Fruit fly (Drosophila melanogaster) whole organism, prepupa: ENCODE measurements around the gene drm.

ENCODE experiments used
- Blimp-1 ChIP-seq: fragments of 200-800 bp; sonication (Bioruptor generic); optimal IDR thresholded peaks from 3 replicates; lab custom pipeline; 2017; ENCODE audit warnings: missing biosample characterization, missing genetic modification characterization, mild to moderate bottlenecking, moderate library complexity, missing genetic modification reagents
- CG10631 ChIP-seq: fragments of 200-800 bp; sonication (Bioruptor generic); optimal IDR thresholded peaks from 2 replicates; lab custom pipeline; 2016; ENCODE audit warnings: missing biosample characterization, missing genetic modification characterization
- CG11294 ChIP-seq: fragments of 200-800 bp; sonication (Bioruptor generic); IDR thresholded peaks from 2 replicates; pipeline ENCODE4 v1.3.6; 2022; ENCODE audit warnings: missing biosample characterization, missing genetic modification characterization
- CG11762 ChIP-seq: fragments of 200-800 bp; sonication (Bioruptor generic); optimal IDR thresholded peaks from 3 replicates; lab custom pipeline; 2016; ENCODE audit warnings: missing biosample characterization, missing genetic modification characterization; ENCODE audit not compliant: insufficient read depth
- CG11902 ChIP-seq: fragments of 200-800 bp; sonication (Bioruptor generic); optimal IDR thresholded peaks from 3 replicates; lab custom pipeline; 2016; ENCODE audit warnings: missing biosample characterization, missing genetic modification characterization
- CG15336 ChIP-seq: fragments of 200-800 bp; sonication (Bioruptor generic); IDR thresholded peaks from 2 replicates; pipeline ENCODE4 v1.3.6; 2022; ENCODE audit warnings: missing biosample characterization, missing genetic modification characterization
- CG1621 ChIP-seq: fragments of 200-800 bp; sonication (Bioruptor generic); optimal IDR thresholded peaks from 3 replicates; lab custom pipeline; 2018; ENCODE audit warnings: missing biosample characterization, mild to moderate bottlenecking, missing genetic modification characterization
- CG16779 ChIP-seq: fragments of 200-800 bp; sonication (Bioruptor generic); optimal IDR thresholded peaks from 3 replicates; lab custom pipeline; 2017; ENCODE audit warnings: missing biosample characterization, mild to moderate bottlenecking, missing genetic modification characterization
- CG3032 ChIP-seq: fragments of 200-800 bp; optimal IDR thresholded peaks from 2 replicates; lab custom pipeline; 2019; ENCODE audit warnings: missing biosample characterization, mild to moderate bottlenecking, missing genetic modification characterization, moderate library complexity
- CG31627 ChIP-seq: fragments of 200-800 bp; sonication (Bioruptor generic); optimal IDR thresholded peaks from 3 replicates; lab custom pipeline; 2016; ENCODE audit warnings: missing biosample characterization, missing genetic modification characterization
- CG34406 ChIP-seq: fragments of 200-800 bp; sonication (Bioruptor generic); optimal IDR thresholded peaks from 3 replicates; lab custom pipeline; 2016; ENCODE audit warnings: missing biosample characterization, missing genetic modification characterization
- CG4318 ChIP-seq: fragments of 200-800 bp; sonication (Bioruptor generic); optimal IDR thresholded peaks from 3 replicates; lab custom pipeline; 2017; ENCODE audit warnings: missing biosample characterization, mild to moderate bottlenecking, missing genetic modification characterization
- CG6163 ChIP-seq: fragments of 200-800 bp; sonication (Bioruptor generic); IDR thresholded peaks from 3 replicates; pipeline ENCODE4 v1.3.6; 2022; ENCODE audit warnings: missing biosample characterization, missing genetic modification characterization
- CG6792 ChIP-seq: fragments of 200-800 bp; sonication (Bioruptor generic); optimal IDR thresholded peaks from 3 replicates; lab custom pipeline; 2016; ENCODE audit warnings: missing biosample characterization, missing genetic modification characterization
- CG6808 ChIP-seq: fragments of 200-800 bp; sonication (Bioruptor generic); optimal IDR thresholded peaks from 3 replicates; lab custom pipeline; 2017; ENCODE audit warnings: missing biosample characterization, missing genetic modification characterization, mild to moderate bottlenecking, moderate library complexity, missing genetic modification reagents
- CG6854 ChIP-seq: fragments of 200-800 bp; sonication (Bioruptor generic); optimal IDR thresholded peaks from 2 replicates; lab custom pipeline; 2017; ENCODE audit warnings: missing biosample characterization, mild to moderate bottlenecking, missing genetic modification characterization
- CG7368 ChIP-seq: fragments of 200-800 bp; sonication (Bioruptor generic); optimal IDR thresholded peaks from 3 replicates; lab custom pipeline; 2016; ENCODE audit warnings: missing biosample characterization, missing genetic modification characterization
- CG8119 ChIP-seq: fragments of 200-800 bp; sonication (Bioruptor generic); IDR thresholded peaks from 3 replicates; pipeline ENCODE4 v1.3.6; 2022; ENCODE audit warnings: missing biosample characterization, missing genetic modification characterization
- CG8632 ChIP-seq: fragments of 200-800 bp; sonication (Bioruptor generic); optimal IDR thresholded peaks from 3 replicates; lab custom pipeline; 2016; ENCODE audit warnings: missing biosample characterization, missing genetic modification characterization
- CG9139 ChIP-seq: fragments of 200-800 bp; sonication (Bioruptor generic); optimal IDR thresholded peaks from 3 replicates; lab custom pipeline; 2017; ENCODE audit warnings: missing biosample characterization, mild to moderate bottlenecking, missing genetic modification characterization
- Eip78C ChIP-seq: fragments of 200-800 bp; sonication (Bioruptor generic); peaks from one replicate; lab custom pipeline; 2016; ENCODE audit warnings: missing biosample characterization, missing genetic modification characterization
- Eip93F ChIP-seq: fragments of 200-800 bp; sonication (Bioruptor generic); optimal IDR thresholded peaks from 2 replicates; lab custom pipeline; 2016; ENCODE audit warnings: missing biosample characterization, mild to moderate bottlenecking, missing genetic modification characterization
- Ets21C ChIP-seq: fragments of 200-800 bp; sonication (Bioruptor generic); optimal IDR thresholded peaks from 3 replicates; lab custom pipeline; 2016; ENCODE audit warnings: missing biosample characterization, missing genetic modification characterization
- Ets96B ChIP-seq: fragments of 200-800 bp; optimal IDR thresholded peaks from 2 replicates; lab custom pipeline; 2019; ENCODE audit warnings: missing biosample characterization, mild to moderate bottlenecking, missing genetic modification characterization, moderate library complexity
- Gug ChIP-seq: fragments of 200-800 bp; sonication (Bioruptor generic); IDR thresholded peaks from 2 replicates; pipeline ENCODE4 v1.3.6; 2022; ENCODE audit warnings: missing biosample characterization, missing genetic modification characterization
- Hr38 ChIP-seq: sonication (Bioruptor generic); optimal IDR thresholded peaks from 2 replicates; lab custom pipeline; 2016; ENCODE audit warnings: missing biosample characterization, missing genetic modification characterization
- Hr39 ChIP-seq: fragments of 200-800 bp; sonication (Bioruptor generic); optimal IDR thresholded peaks from 2 replicates; lab custom pipeline; 2016; ENCODE audit warnings: missing biosample characterization, missing genetic modification characterization
- Lpt ChIP-seq: fragments of 200-800 bp; sonication (Bioruptor generic); optimal IDR thresholded peaks from 3 replicates; lab custom pipeline; 2016; ENCODE audit warnings: missing biosample characterization, missing genetic modification characterization
- OdsH ChIP-seq: fragments of 200-800 bp; sonication (Bioruptor generic); optimal IDR thresholded peaks from 3 replicates; lab custom pipeline; 2016; ENCODE audit warnings: missing biosample characterization, missing genetic modification characterization
- Smox ChIP-seq: fragments of 200-800 bp; sonication (Bioruptor generic); optimal IDR thresholded peaks from 3 replicates; lab custom pipeline; 2016; ENCODE audit warnings: missing biosample characterization, missing genetic modification characterization
- Sox14 ChIP-seq: fragments of 200-800 bp; sonication (Bioruptor generic); optimal IDR thresholded peaks from 3 replicates; lab custom pipeline; 2016; ENCODE audit warnings: missing biosample characterization, missing genetic modification characterization
- achi ChIP-seq: fragments of 200-800 bp; sonication (Bioruptor generic); optimal IDR thresholded peaks from 3 replicates; lab custom pipeline; 2016; ENCODE audit warnings: missing biosample characterization, missing genetic modification characterization
- dac ChIP-seq: fragments of 200-800 bp; sonication (Bioruptor generic); optimal IDR thresholded peaks from 2 replicates; lab custom pipeline; 2017; ENCODE audit warnings: missing biosample characterization, mild to moderate bottlenecking, missing genetic modification characterization
- dsx ChIP-seq: fragments of 200-800 bp; optimal IDR thresholded peaks from 3 replicates; lab custom pipeline; 2019; ENCODE audit warnings: missing biosample characterization, mild to moderate bottlenecking, missing genetic modification characterization, moderate library complexity; ENCODE audit not compliant: poor library complexity, severe bottlenecking
- eg ChIP-seq: fragments of 200-800 bp; sonication (Bioruptor generic); IDR thresholded peaks from 3 replicates; pipeline ENCODE4 v1.3.6; 2022; ENCODE audit warnings: missing biosample characterization, missing genetic modification characterization
- esn ChIP-seq: fragments of 200-800 bp; sonication (Bioruptor generic); optimal IDR thresholded peaks from 2 replicates; lab custom pipeline; 2016; ENCODE audit warnings: missing biosample characterization, mild to moderate bottlenecking, missing genetic modification characterization, moderate library complexity
- fd59A ChIP-seq: fragments of 200-800 bp; sonication (Bioruptor generic); optimal IDR thresholded peaks from 2 replicates; lab custom pipeline; 2017; ENCODE audit warnings: missing biosample characterization, mild to moderate bottlenecking, missing genetic modification characterization, missing genetic modification reagents
- fd85E ChIP-seq: fragments of 200-800 bp; sonication (Bioruptor generic); optimal IDR thresholded peaks from 3 replicates; lab custom pipeline; 2016; ENCODE audit warnings: missing biosample characterization, missing genetic modification characterization
- fkh ChIP-seq: fragments of 200-800 bp; sonication (Bioruptor generic); optimal IDR thresholded peaks from 3 replicates; lab custom pipeline; 2017; ENCODE audit warnings: missing biosample characterization, mild to moderate bottlenecking, missing genetic modification characterization, moderate library complexity
- net ChIP-seq: fragments of 200-800 bp; sonication (Bioruptor generic); optimal IDR thresholded peaks from 3 replicates; lab custom pipeline; 2016; ENCODE audit warnings: missing biosample characterization, missing genetic modification characterization
- pdm3 ChIP-seq: fragments of 200-800 bp; sonication (Bioruptor generic); optimal IDR thresholded peaks from 3 replicates; lab custom pipeline; 2016; ENCODE audit warnings: missing biosample characterization, missing genetic modification characterization
- salr ChIP-seq, 2 experiments: fragments of 200-800 bp; sonication (Bioruptor generic); optimal IDR thresholded peaks; 3 replicates each; lab custom pipeline; 2016 to 2018; ENCODE audit warnings: missing biosample characterization in 2 of 2, missing genetic modification characterization in 2 of 2, mild to moderate bottlenecking in 1 of 2
- spab ChIP-seq: fragments of 200-800 bp; sonication (Bioruptor generic); optimal IDR thresholded peaks from 2 replicates; lab custom pipeline; 2017; ENCODE audit warnings: missing biosample characterization, mild to moderate bottlenecking, missing genetic modification characterization, missing genetic modification reagents
- ss ChIP-seq, 2 experiments: fragments of 200-800 bp; sonication (Bioruptor generic); optimal IDR thresholded peaks; 2 replicates in 1 of 2; 3 replicates in 1 of 2; lab custom pipeline; 2017 to 2018; ENCODE audit warnings: mild to moderate bottlenecking in 2 of 2, missing biosample characterization in 2 of 2, missing genetic modification characterization in 2 of 2, moderate library complexity in 1 of 2
- svp ChIP-seq: fragments of 200-800 bp; sonication (Bioruptor generic); peaks from one replicate; lab custom pipeline; 2016; ENCODE audit warnings: missing biosample characterization, missing genetic modification characterization
- vri ChIP-seq: fragments of 200-800 bp; sonication (Bioruptor generic); optimal IDR thresholded peaks from 3 replicates; lab custom pipeline; 2016; ENCODE audit warnings: missing biosample characterization, mild to moderate bottlenecking, missing genetic modification characterization

Gene drm

dm6 chr2L:3587286-3587685 is 48.2 kb downstream of the drm start (continued):
- peak; percentile 16 for TF ChIP-seq achi
- no peak for TF ChIP-seq Blimp-1
- TF ChIP-seq Gug (GFP tag; lab: Robert Waterston, UW), result 0 out of 2 replicates have a peak, but pooled peaks have one; percentile 12
- TF ChIP-seq CG6163 (GFP tag; lab: Robert Waterston, UW), result peak; percentile 40; the same call in 1 of the 3 replicates
- no peak for TF ChIP-seq Eip93F
- peak; percentile 26 for TF ChIP-seq Ets21C (GFP tag; lab: Kevin White, UChicago)
- no peak for TF ChIP-seq CG6808
- no peak for TF ChIP-seq Ets96B (tag; lab: Kevin White, UChicago)
- no peak for TF ChIP-seq Lpt
- TF ChIP-seq CG15336, result peak; percentile 44
- no peak for TF ChIP-seq CG4318 (GFP tag; lab: Kevin White, UChicago)
- TF ChIP-seq Hr39 (GFP tag; lab: Kevin White, UChicago), result peak; percentile 52
- TF ChIP-seq CG16779 (tag; lab: Kevin White, UChicago), result no peak
- peak; percentile 58 for TF ChIP-seq esn (GFP tag; lab: Kevin White, UChicago)
- no peak for TF ChIP-seq spab
- TF ChIP-seq Eip78C (GFP tag; lab: Kevin White, UChicago), result peak; percentile 51
- no peak for TF ChIP-seq CG9139 (GFP tag; lab: Kevin White, UChicago)
- no peak for TF ChIP-seq CG1621 (tag; lab: Kevin White, UChicago)
- no peak for TF ChIP-seq CG34406 (GFP tag; lab: Kevin White, UChicago)
- peak; percentile 71 for TF ChIP-seq svp (GFP tag; lab: Kevin White, UChicago)
- TF ChIP-seq CG31627 (GFP tag; lab: Kevin White, UChicago), result peak; percentile 45
- TF ChIP-seq Sox14, result peak; percentile 2
- no peak for TF ChIP-seq eg

- TF ChIP-seq fkh (GFP tag; lab: Kevin White, UChicago) (no peak), vri (no peak), CG11902 (GFP tag; lab: Kevin White, UChicago) (peak; percentile 20), CG7368 (GFP tag; lab: Kevin White, UChicago) (peak; percentile 25), Hr39 (GFP tag; lab: Kevin White, UChicago) (no peak), ss (GFP tag; optimal IDR thresholded peaks at IDR 0.05; lab: Kevin White, UChicago) (peak; percentile 79 to 83), CG6854 (peak; percentile 41), fd59A (peak; percentile 68), esn (GFP tag; lab: Kevin White, UChicago) (peak; percentile 50), CG11762 (GFP tag; lab: Kevin White, UChicago) (peak; percentile 56), Smox (GFP tag; lab: Kevin White, UChicago) (peak; percentile 4), CG3032 (tag; lab: Kevin White, UChicago) (peak; percentile 82), CG11294 (GFP tag; lab: Robert Waterston, UW) (0 out of 2 replicates have a peak, but pooled peaks have one; percentile 18), CG31627 (GFP tag; lab: Kevin White, UChicago) (no peak), Eip93F (no peak), fd85E (GFP tag; lab: Kevin White, UChicago) (no peak), net (GFP tag; lab: Kevin White, UChicago) (peak; percentile 60), salr (GFP tag; optimal IDR thresholded peaks at IDR 0.05; lab: Kevin White, UChicago) (peak; percentile 24 to 27), Blimp-1 (no peak), CG15336 (peak; percentile 70), CG10631 (peak; percentile 74), achi (peak; percentile 66), pdm3 (GFP tag; lab: Kevin White, UChicago) (peak; percentile 22), Ets96B (tag; lab: Kevin White, UChicago) (peak; percentile 83), CG8632 (GFP tag; lab: Kevin White, UChicago) (peak; percentile 67), CG6163 (GFP tag; lab: Robert Waterston, UW) (peak; percentile 77), Gug (GFP tag; lab: Robert Waterston, UW) (peak; percentile 50), dac (GFP tag; lab: Kevin White, UChicago) (no peak), dsx (GFP tag; lab: Kevin White, UChicago) (peak; percentile 89), CG1621 (tag; lab: Kevin White, UChicago) (peak; percentile 65), OdsH (GFP tag; lab: Kevin White, UChicago) (peak; percentile 72), Ets21C (GFP tag; lab: Kevin White, UChicago) (no peak), Hr38 (GFP tag; lab: Kevin White, UChicago) (no peak), Eip78C (GFP tag; lab: Kevin White, UChicago) (peak; percentile 80), CG34406 (GFP tag; lab: Kevin White, UChicago) (peak; percentile 60), svp (GFP tag; lab: Kevin White, UChicago) (peak; percentile 76), CG6792 (peak; percentile 60), Lpt (peak; percentile 31), CG8119 (GFP tag; lab: Robert Waterston, UW) (peak; percentile 81)
Measured at dm6 chr2L:3587907-3588733, 49.1 kb downstream of the drm start.
